Fruit fly (Drosophila melanogaster) whole organism, prepupa: Measurements from ENCODE around the gene CG10681.

Source experiments
- CG10631 ChIP-seq: fragments of 200-800 bp; sonication (Bioruptor generic); optimal IDR thresholded peaks from 2 replicates; lab custom pipeline; 2016; ENCODE audit warnings: missing biosample characterization, missing genetic modification characterization
- CG10669 ChIP-seq: fragments of 200-800 bp; sonication (Bioruptor generic); optimal IDR thresholded peaks from 3 replicates; lab custom pipeline; 2018; ENCODE audit warnings: missing biosample characterization, mild to moderate bottlenecking, missing genetic modification characterization, moderate library complexity
- CG11294 ChIP-seq: fragments of 200-800 bp; sonication (Bioruptor generic); IDR thresholded peaks from 2 replicates; pipeline ENCODE4 v1.3.6; 2022; ENCODE audit warnings: missing biosample characterization, missing genetic modification characterization
- CG11762 ChIP-seq: fragments of 200-800 bp; sonication (Bioruptor generic); optimal IDR thresholded peaks from 3 replicates; lab custom pipeline; 2016; ENCODE audit warnings: missing biosample characterization, missing genetic modification characterization; ENCODE audit not compliant: insufficient read depth
- CG11902 ChIP-seq: fragments of 200-800 bp; sonication (Bioruptor generic); optimal IDR thresholded peaks from 3 replicates; lab custom pipeline; 2016; ENCODE audit warnings: missing biosample characterization, missing genetic modification characterization
- CG15336 ChIP-seq: fragments of 200-800 bp; sonication (Bioruptor generic); IDR thresholded peaks from 2 replicates; pipeline ENCODE4 v1.3.6; 2022; ENCODE audit warnings: missing biosample characterization, missing genetic modification characterization
- CG1621 ChIP-seq: fragments of 200-800 bp; sonication (Bioruptor generic); optimal IDR thresholded peaks from 3 replicates; lab custom pipeline; 2018; ENCODE audit warnings: missing biosample characterization, mild to moderate bottlenecking, missing genetic modification characterization
- CG16779 ChIP-seq: fragments of 200-800 bp; sonication (Bioruptor generic); optimal IDR thresholded peaks from 3 replicates; lab custom pipeline; 2017; ENCODE audit warnings: missing biosample characterization, mild to moderate bottlenecking, missing genetic modification characterization
- CG3032 ChIP-seq: fragments of 200-800 bp; optimal IDR thresholded peaks from 2 replicates; lab custom pipeline; 2019; ENCODE audit warnings: missing biosample characterization, mild to moderate bottlenecking, missing genetic modification characterization, moderate library complexity
- CG32006 ChIP-seq: fragments of 200-800 bp; sonication (Bioruptor generic); optimal IDR thresholded peaks from 3 replicates; lab custom pipeline; 2017; ENCODE audit warnings: missing biosample characterization, mild to moderate bottlenecking, missing genetic modification characterization
- CG34406 ChIP-seq: fragments of 200-800 bp; sonication (Bioruptor generic); optimal IDR thresholded peaks from 3 replicates; lab custom pipeline; 2016; ENCODE audit warnings: missing biosample characterization, missing genetic modification characterization
- CG3919 ChIP-seq: fragments of 200-800 bp; sonication (Bioruptor generic); optimal IDR thresholded peaks from 3 replicates; lab custom pipeline; 2016; ENCODE audit warnings: missing biosample characterization, missing genetic modification characterization
- CG4318 ChIP-seq: fragments of 200-800 bp; sonication (Bioruptor generic); optimal IDR thresholded peaks from 3 replicates; lab custom pipeline; 2017; ENCODE audit warnings: missing biosample characterization, mild to moderate bottlenecking, missing genetic modification characterization
- CG6163 ChIP-seq: fragments of 200-800 bp; sonication (Bioruptor generic); IDR thresholded peaks from 3 replicates; pipeline ENCODE4 v1.3.6; 2022; ENCODE audit warnings: missing biosample characterization, missing genetic modification characterization
- CG6276 ChIP-seq: fragments of 200-800 bp; sonication (Bioruptor generic); optimal IDR thresholded peaks from 2 replicates; lab custom pipeline; 2017; ENCODE audit warnings: missing biosample characterization, mild to moderate bottlenecking, missing genetic modification characterization
- CG6792 ChIP-seq: fragments of 200-800 bp; sonication (Bioruptor generic); optimal IDR thresholded peaks from 3 replicates; lab custom pipeline; 2016; ENCODE audit warnings: missing biosample characterization, missing genetic modification characterization
- CG6808 ChIP-seq: fragments of 200-800 bp; sonication (Bioruptor generic); optimal IDR thresholded peaks from 3 replicates; lab custom pipeline; 2017; ENCODE audit warnings: missing biosample characterization, missing genetic modification characterization, mild to moderate bottlenecking, moderate library complexity, missing genetic modification reagents
- CG6854 ChIP-seq: fragments of 200-800 bp; sonication (Bioruptor generic); optimal IDR thresholded peaks from 2 replicates; lab custom pipeline; 2017; ENCODE audit warnings: missing biosample characterization, mild to moderate bottlenecking, missing genetic modification characterization
- CG8119 ChIP-seq: fragments of 200-800 bp; sonication (Bioruptor generic); IDR thresholded peaks from 3 replicates; pipeline ENCODE4 v1.3.6; 2022; ENCODE audit warnings: missing biosample characterization, missing genetic modification characterization
- CG8632 ChIP-seq: fragments of 200-800 bp; sonication (Bioruptor generic); optimal IDR thresholded peaks from 3 replicates; lab custom pipeline; 2016; ENCODE audit warnings: missing biosample characterization, missing genetic modification characterization
- CG9139 ChIP-seq: fragments of 200-800 bp; sonication (Bioruptor generic); optimal IDR thresholded peaks from 3 replicates; lab custom pipeline; 2017; ENCODE audit warnings: missing biosample characterization, mild to moderate bottlenecking, missing genetic modification characterization
- Eip78C ChIP-seq: fragments of 200-800 bp; sonication (Bioruptor generic); peaks from one replicate; lab custom pipeline; 2016; ENCODE audit warnings: missing biosample characterization, missing genetic modification characterization
- Eip93F ChIP-seq: fragments of 200-800 bp; sonication (Bioruptor generic); optimal IDR thresholded peaks from 2 replicates; lab custom pipeline; 2016; ENCODE audit warnings: missing biosample characterization, mild to moderate bottlenecking, missing genetic modification characterization
- Ets21C ChIP-seq: fragments of 200-800 bp; sonication (Bioruptor generic); optimal IDR thresholded peaks from 3 replicates; lab custom pipeline; 2016; ENCODE audit warnings: missing biosample characterization, missing genetic modification characterization
- Ets96B ChIP-seq: fragments of 200-800 bp; optimal IDR thresholded peaks from 2 replicates; lab custom pipeline; 2019; ENCODE audit warnings: missing biosample characterization, mild to moderate bottlenecking, missing genetic modification characterization, moderate library complexity
- Gug ChIP-seq: fragments of 200-800 bp; sonication (Bioruptor generic); IDR thresholded peaks from 2 replicates; pipeline ENCODE4 v1.3.6; 2022; ENCODE audit warnings: missing biosample characterization, missing genetic modification characterization
- Hr38 ChIP-seq: sonication (Bioruptor generic); optimal IDR thresholded peaks from 2 replicates; lab custom pipeline; 2016; ENCODE audit warnings: missing biosample characterization, missing genetic modification characterization
- Hr39 ChIP-seq: fragments of 200-800 bp; sonication (Bioruptor generic); optimal IDR thresholded peaks from 2 replicates; lab custom pipeline; 2016; ENCODE audit warnings: missing biosample characterization, missing genetic modification characterization
- Hr4 ChIP-seq: fragments of 200-800 bp; sonication (Bioruptor generic); optimal IDR thresholded peaks from 3 replicates; lab custom pipeline; 2016; ENCODE audit warnings: missing biosample characterization, missing genetic modification characterization
- Lpt ChIP-seq: fragments of 200-800 bp; sonication (Bioruptor generic); optimal IDR thresholded peaks from 3 replicates; lab custom pipeline; 2016; ENCODE audit warnings: missing biosample characterization, missing genetic modification characterization
- Met ChIP-seq: fragments of 200-800 bp; sonication (Bioruptor generic); optimal IDR thresholded peaks from 3 replicates; lab custom pipeline; 2016; ENCODE audit warnings: missing biosample characterization, missing genetic modification characterization
- OdsH ChIP-seq: fragments of 200-800 bp; sonication (Bioruptor generic); optimal IDR thresholded peaks from 3 replicates; lab custom pipeline; 2016; ENCODE audit warnings: missing biosample characterization, missing genetic modification characterization
- Smox ChIP-seq: fragments of 200-800 bp; sonication (Bioruptor generic); optimal IDR thresholded peaks from 3 replicates; lab custom pipeline; 2016; ENCODE audit warnings: missing biosample characterization, missing genetic modification characterization
- Sox14 ChIP-seq: fragments of 200-800 bp; sonication (Bioruptor generic); optimal IDR thresholded peaks from 3 replicates; lab custom pipeline; 2016; ENCODE audit warnings: missing biosample characterization, missing genetic modification characterization
- Sox15 ChIP-seq: fragments of 200-800 bp; sonication (Bioruptor generic); optimal IDR thresholded peaks from 3 replicates; lab custom pipeline; 2016; ENCODE audit warnings: missing biosample characterization, missing genetic modification characterization
- achi ChIP-seq: fragments of 200-800 bp; sonication (Bioruptor generic); optimal IDR thresholded peaks from 3 replicates; lab custom pipeline; 2016; ENCODE audit warnings: missing biosample characterization, missing genetic modification characterization
- acj6 ChIP-seq: fragments of 200-800 bp; sonication (Bioruptor generic); optimal IDR thresholded peaks from 3 replicates; lab custom pipeline; 2016; ENCODE audit warnings: missing biosample characterization, missing genetic modification characterization
- cyc ChIP-seq: fragments of 200-800 bp; sonication (Bioruptor generic); optimal IDR thresholded peaks from 3 replicates; lab custom pipeline; 2016; ENCODE audit warnings: missing biosample characterization, missing genetic modification characterization
- dsx ChIP-seq: fragments of 200-800 bp; optimal IDR thresholded peaks from 3 replicates; lab custom pipeline; 2019; ENCODE audit warnings: missing biosample characterization, mild to moderate bottlenecking, missing genetic modification characterization, moderate library complexity; ENCODE audit not compliant: poor library complexity, severe bottlenecking
- eg ChIP-seq: fragments of 200-800 bp; sonication (Bioruptor generic); IDR thresholded peaks from 3 replicates; pipeline ENCODE4 v1.3.6; 2022; ENCODE audit warnings: missing biosample characterization, missing genetic modification characterization
- esn ChIP-seq: fragments of 200-800 bp; sonication (Bioruptor generic); optimal IDR thresholded peaks from 2 replicates; lab custom pipeline; 2016; ENCODE audit warnings: missing biosample characterization, mild to moderate bottlenecking, missing genetic modification characterization, moderate library complexity
- fd59A ChIP-seq: fragments of 200-800 bp; sonication (Bioruptor generic); optimal IDR thresholded peaks from 2 replicates; lab custom pipeline; 2017; ENCODE audit warnings: missing biosample characterization, mild to moderate bottlenecking, missing genetic modification characterization, missing genetic modification reagents
- fd85E ChIP-seq: fragments of 200-800 bp; sonication (Bioruptor generic); optimal IDR thresholded peaks from 3 replicates; lab custom pipeline; 2016; ENCODE audit warnings: missing biosample characterization, missing genetic modification characterization
- fkh ChIP-seq: fragments of 200-800 bp; sonication (Bioruptor generic); optimal IDR thresholded peaks from 3 replicates; lab custom pipeline; 2017; ENCODE audit warnings: missing biosample characterization, mild to moderate bottlenecking, missing genetic modification characterization, moderate library complexity
- lz ChIP-seq: fragments of 200-800 bp; sonication (Bioruptor generic); optimal IDR thresholded peaks from 3 replicates; lab custom pipeline; 2016; ENCODE audit warnings: missing biosample characterization, missing genetic modification characterization
- pdm3 ChIP-seq: fragments of 200-800 bp; sonication (Bioruptor generic); optimal IDR thresholded peaks from 3 replicates; lab custom pipeline; 2016; ENCODE audit warnings: missing biosample characterization, missing genetic modification characterization
- salr ChIP-seq, 2 experiments: fragments of 200-800 bp; sonication (Bioruptor generic); optimal IDR thresholded peaks; 3 replicates each; lab custom pipeline; 2016 to 2018; ENCODE audit warnings: missing biosample characterization in 2 of 2, missing genetic modification characterization in 2 of 2, mild to moderate bottlenecking in 1 of 2
- spab ChIP-seq: fragments of 200-800 bp; sonication (Bioruptor generic); optimal IDR thresholded peaks from 2 replicates; lab custom pipeline; 2017; ENCODE audit warnings: missing biosample characterization, mild to moderate bottlenecking, missing genetic modification characterization, missing genetic modification reagents
- ss ChIP-seq, 2 experiments: fragments of 200-800 bp; sonication (Bioruptor generic); optimal IDR thresholded peaks; 2 replicates in 1 of 2; 3 replicates in 1 of 2; lab custom pipeline; 2017 to 2018; ENCODE audit warnings: mild to moderate bottlenecking in 2 of 2, missing biosample characterization in 2 of 2, missing genetic modification characterization in 2 of 2, moderate library complexity in 1 of 2
- svp ChIP-seq: fragments of 200-800 bp; sonication (Bioruptor generic); peaks from one replicate; lab custom pipeline; 2016; ENCODE audit warnings: missing biosample characterization, missing genetic modification characterization
- topi ChIP-seq: fragments of 200-800 bp; sonication (Bioruptor generic); optimal IDR thresholded peaks from 3 replicates; lab custom pipeline; 2016; ENCODE audit warnings: missing biosample characterization, missing genetic modification characterization

CG10681 gene

dm6 chr3L:12453529-12453928 is 47.8 kb upstream of the CG10681 start:
- TF ChIP-seq Eip78C (GFP tag; lab: Kevin White, UChicago): peak; percentile 45
- no peak for TF ChIP-seq achi (GFP tag; lab: Kevin White, UChicago)

- TF ChIP-seq CG4318 (GFP tag; lab: Kevin White, UChicago): no peak
- TF ChIP-seq CG6163 (GFP tag; lab: Robert Waterston, UW): no peak
- peak; percentile 49 for TF ChIP-seq CG32006 (GFP tag; lab: Kevin White, UChicago)
- no peak for TF ChIP-seq CG11762 (GFP tag; lab: Kevin White, UChicago)
- TF ChIP-seq topi: no peak
- TF ChIP-seq CG3032 (tag; lab: Kevin White, UChicago): peak; percentile 51
- peak; percentile 14 to 52 for TF ChIP-seq ss (GFP tag; optimal IDR thresholded peaks at IDR 0.05; lab: Kevin White, UChicago)
- no peak for TF ChIP-seq CG10631 (GFP tag; lab: Kevin White, UChicago)
- TF ChIP-seq Ets96B (tag; lab: Kevin White, UChicago): peak; percentile 41
- peak; percentile 32 for TF ChIP-seq OdsH
- peak; percentile 24 for TF ChIP-seq pdm3
- TF ChIP-seq cyc (GFP tag; lab: Kevin White, UChicago): no peak
- no peak for TF ChIP-seq Hr38 (GFP tag; lab: Kevin White, UChicago)
- no peak for TF ChIP-seq CG8119 (GFP tag; lab: Robert Waterston, UW)
- TF ChIP-seq Eip78C (GFP tag; lab: Kevin White, UChicago): peak; percentile 74
- peak; percentile 34 for TF ChIP-seq acj6
- no peak for TF ChIP-seq CG6792 (GFP tag; lab: Kevin White, UChicago)
- no peak for TF ChIP-seq fd85E (GFP tag; lab: Kevin White, UChicago)
- no peak for TF ChIP-seq Smox (GFP tag; lab: Kevin White, UChicago)
- TF ChIP-seq CG3919 (GFP tag; lab: Kevin White, UChicago): peak; percentile 25
- TF ChIP-seq Met (GFP tag; lab: Kevin White, UChicago): peak; percentile 13
- TF ChIP-seq CG6276 (GFP tag; lab: Kevin White, UChicago): no peak
- peak; percentile 2 for TF ChIP-seq dsx
- no peak for TF ChIP-seq Sox15 (GFP tag; lab: Kevin White, UChicago)
- TF ChIP-seq Ets21C (GFP tag; lab: Kevin White, UChicago): no peak
- TF ChIP-seq CG11294 (GFP tag; lab: Robert Waterston, UW): no peak
- no peak for TF ChIP-seq CG11902 (GFP tag; lab: Kevin White, UChicago)
- no peak for TF ChIP-seq CG6854 (GFP tag; lab: Kevin White, UChicago)
- peak; percentile 56 for TF ChIP-seq svp (GFP tag; lab: Kevin White, UChicago)
- TF ChIP-seq esn (GFP tag; lab: Kevin White, UChicago): peak; percentile 4
- no peak for TF ChIP-seq CG9139 (GFP tag; lab: Kevin White, UChicago)
- TF ChIP-seq eg (GFP tag; lab: Robert Waterston, UW): no peak
- peak; percentile 54 for TF ChIP-seq CG10669
- no peak for TF ChIP-seq fkh (GFP tag; lab: Kevin White, UChicago)
- TF ChIP-seq CG15336: no peak
- TF ChIP-seq spab (GFP tag; lab: Kevin White, UChicago): peak; percentile 33
- TF ChIP-seq CG16779 (tag; lab: Kevin White, UChicago): no peak
- peak; percentile 59 for TF ChIP-seq fd59A
- TF ChIP-seq achi (GFP tag; lab: Kevin White, UChicago): peak; percentile 32
- peak; percentile 23 for TF ChIP-seq CG8632 (GFP tag; lab: Kevin White, UChicago)
- no peak for TF ChIP-seq Eip93F (GFP tag; lab: Kevin White, UChicago)
- peak in 1 of 2 experiments; percentile 21 for TF ChIP-seq salr (GFP tag; optimal IDR thresholded peaks at IDR 0.05; lab: Kevin White, UChicago)
- TF ChIP-seq Hr4 (GFP tag; lab: Kevin White, UChicago): no peak
- TF ChIP-seq CG1621 (tag; lab: Kevin White, UChicago): no peak
- no peak for TF ChIP-seq Hr39
- TF ChIP-seq Sox14 (GFP tag; lab: Kevin White, UChicago): peak; percentile 13
- peak; percentile 67 for TF ChIP-seq CG6808 (GFP tag; lab: Kevin White, UChicago)
- TF ChIP-seq lz: no peak
- TF ChIP-seq CG34406 (GFP tag; lab: Kevin White, UChicago): peak; percentile 3
- no peak for TF ChIP-seq Gug (GFP tag; lab: Robert Waterston, UW)
- TF ChIP-seq Lpt: no peak
Measured at dm6 chr3L:12455034-12455433, 46.3 kb upstream of the CG10681 start.
